Worm (Caenorhabditis elegans) whole organism, L4 larva: ENCODE data around the gene lnkn-1.
A peak's percentile ranks its signal among the peaks of the same experiment; 100 is the strongest.

Experiments used
- F10B5.3 ChIP-seq: sonication (generic microtip); optimal IDR thresholded peaks from 2 replicates; lab custom pipeline; 2016; ENCODE audit warnings: mild to moderate bottlenecking, missing genetic modification characterization, missing compliant biosample characterization
- F26F4.8 ChIP-seq: fragments of 200-800 bp; sonication (Bioruptor generic); conservative IDR thresholded peaks from 2 replicates; pipeline ENCODE4 v1.3.6; 2022; ENCODE audit warnings: missing genetic modification characterization, missing compliant biosample characterization
- F44E2.7 ChIP-seq: fragments of 200-800 bp; sonication (Bioruptor generic); IDR thresholded peaks from 2 replicates; pipeline ENCODE4 v2.1.2; 2022; ENCODE audit warnings: missing genetic modification characterization, missing compliant biosample characterization
- F49E8.2 ChIP-seq: sonication (generic microtip); optimal IDR thresholded peaks from 2 replicates; lab custom pipeline; 2016; ENCODE audit warnings: missing compliant biosample characterization, mild to moderate bottlenecking, missing genetic modification characterization, borderline replicate concordance
- T20F7.1 ChIP-seq: fragments of 200-800 bp; sonication (Bioruptor generic); optimal IDR thresholded peaks from 2 replicates; lab custom pipeline; 2018; ENCODE audit warnings: mild to moderate bottlenecking, missing genetic modification characterization, missing compliant biosample characterization
- T26A8.4 ChIP-seq: fragments of 200-800 bp; sonication (Bioruptor generic); IDR thresholded peaks from 2 replicates; pipeline ENCODE4 v1.3.6; 2022; ENCODE audit warnings: missing genetic modification characterization, missing compliant biosample characterization
- aly-2 ChIP-seq: sonication (generic microtip); optimal IDR thresholded peaks from 2 replicates; lab custom pipeline; 2018; ENCODE audit warnings: missing biosample characterization, missing genetic modification characterization
- arid-1 ChIP-seq: fragments of 200-800 bp; sonication (Bioruptor generic); conservative IDR thresholded peaks from 2 replicates; pipeline ENCODE4 v1.3.6; 2022; ENCODE audit warnings: missing genetic modification reagents, missing genetic modification characterization, missing compliant biosample characterization
- ceh-20 ChIP-seq: fragments of 200-800 bp; sonication (Bioruptor generic); IDR thresholded peaks from 2 replicates; pipeline ENCODE4 v1.3.6; 2022; ENCODE audit warnings: missing genetic modification reagents, missing genetic modification characterization, missing compliant biosample characterization
- ceh-44 ChIP-seq: fragments of 200-800 bp; sonication (Bioruptor generic); IDR thresholded peaks from 2 replicates; pipeline ENCODE4 v1.3.6; 2022; ENCODE audit warnings: missing genetic modification reagents, missing genetic modification characterization, missing compliant biosample characterization
- ceh-62 ChIP-seq: sonication (generic microtip); optimal IDR thresholded peaks from 2 replicates; lab custom pipeline; 2017; ENCODE audit warnings: missing biosample characterization, missing genetic modification characterization
- ceh-82 ChIP-seq: sonication (generic microtip); optimal IDR thresholded peaks from 2 replicates; lab custom pipeline; 2017; ENCODE audit warnings: missing biosample characterization, missing genetic modification characterization
- daf-16 ChIP-seq, 3 experiments: sonication (generic microtip); optimal IDR thresholded peaks; 2 replicates each; lab custom pipeline; 2016 to 2017; ENCODE audit warnings: missing genetic modification characterization in 3 of 3, missing genetic modification reagents in 3 of 3, mild to moderate bottlenecking in 2 of 3, missing compliant biosample characterization in 2 of 3, missing biosample characterization in 1 of 3, moderate library complexity in 1 of 3
- daf-19 ChIP-seq: fragments of 200-800 bp; sonication (Bioruptor generic); conservative IDR thresholded peaks from 2 replicates; pipeline ENCODE4 v1.3.6; 2022; ENCODE audit warnings: missing genetic modification characterization, missing compliant biosample characterization
- dmd-9 ChIP-seq: fragments of 200-800 bp; sonication (Bioruptor generic); IDR thresholded peaks from 2 replicates; pipeline ENCODE4 v1.3.6; 2022; ENCODE audit warnings: missing genetic modification reagents, missing genetic modification characterization, missing compliant biosample characterization
- egl-43 ChIP-seq: fragments of 200-800 bp; sonication (Bioruptor generic); IDR thresholded peaks from 2 replicates; pipeline ENCODE4 v1.3.6; 2022; ENCODE audit warnings: missing genetic modification reagents, missing genetic modification characterization, missing compliant biosample characterization
- hif-1 ChIP-seq, 2 experiments: sonication (generic microtip); optimal IDR thresholded peaks; 2 replicates each; lab custom pipeline; 2016 to 2017; ENCODE audit warnings: missing compliant biosample characterization in 2 of 2, missing genetic modification characterization in 2 of 2, missing genetic modification reagents in 2 of 2, missing genotype in 2 of 2, mild to moderate bottlenecking in 1 of 2
- hlh-30 ChIP-seq: sonication (generic microtip); optimal IDR thresholded peaks from 2 replicates; lab custom pipeline; 2017; ENCODE audit warnings: antibody characterized with exemption, mild to moderate bottlenecking, missing genetic modification characterization, missing compliant biosample characterization; ENCODE audit not compliant: insufficient read depth
- hmg-1.1 ChIP-seq: fragments of 200-800 bp; sonication (Bioruptor generic); IDR thresholded peaks from 2 replicates; pipeline ENCODE4 v1.3.6; 2022; ENCODE audit warnings: missing genetic modification reagents, missing genetic modification characterization, missing compliant biosample characterization
- lim-7 ChIP-seq: fragments of 200-800 bp; sonication (Bioruptor generic); IDR thresholded peaks from 2 replicates; pipeline ENCODE4 v1.3.6; 2022; ENCODE audit warnings: missing genetic modification characterization, missing compliant biosample characterization
- lin-1 ChIP-seq: fragments of 200-800 bp; sonication (Bioruptor generic); IDR thresholded peaks from 2 replicates; pipeline ENCODE4 v1.3.6; 2022; ENCODE audit warnings: missing genetic modification reagents, missing genetic modification characterization, missing compliant biosample characterization
- lin-13 ChIP-seq: fragments of 150-350 bp; optimal IDR thresholded peaks from 2 replicates; lab custom pipeline; 2014; ENCODE audit warnings: missing biosample characterization, missing genetic modification reagents, missing genetic modification characterization
- lin-15B ChIP-seq: fragments of 150-350 bp; sonication (generic microtip); optimal IDR thresholded peaks from 3 replicates; lab custom pipeline; 2014; ENCODE audit warnings: missing biosample characterization, missing genetic modification characterization
- lin-38 ChIP-seq: fragments of 200-800 bp; sonication (Bioruptor generic); IDR thresholded peaks from 2 replicates; pipeline ENCODE4 v1.3.6; 2022; ENCODE audit warnings: missing genetic modification reagents, missing genetic modification characterization, missing compliant biosample characterization
- lin-39 ChIP-seq: fragments of 150-350 bp; optimal IDR thresholded peaks from 2 replicates; lab custom pipeline; 2014; ENCODE audit warnings: missing biosample characterization, missing genetic modification reagents, missing genetic modification characterization
- lsy-2 ChIP-seq, 2 experiments: fragments of 150-350 bp in 1 of 2; sonication (generic microtip) in 1 of 2; optimal IDR thresholded peaks; 2 replicates each; lab custom pipeline; 2014 to 2017; ENCODE audit warnings: missing biosample characterization in 2 of 2, missing genetic modification characterization in 2 of 2
- madf-5 ChIP-seq, 2 experiments: fragments of 200-800 bp; sonication (Bioruptor generic); IDR thresholded peaks; 2 replicates each; pipeline ENCODE4 v1.3.6; 2022; ENCODE audit warnings: missing compliant biosample characterization in 2 of 2, missing genetic modification characterization in 2 of 2
- mep-1 ChIP-seq: fragments of 150-350 bp; sonication (generic microtip); optimal IDR thresholded peaks from 3 replicates; lab custom pipeline; 2014; ENCODE audit warnings: missing biosample characterization, missing genetic modification characterization
- mes-2 ChIP-seq: sonication (generic microtip); optimal IDR thresholded peaks from 2 replicates; lab custom pipeline; 2016; ENCODE audit warnings: missing genotype, mild to moderate bottlenecking, missing genetic modification characterization, missing compliant biosample characterization; ENCODE audit not compliant: poor library complexity, severe bottlenecking
- nhr-10 ChIP-seq: fragments of 150-350 bp; optimal IDR thresholded peaks from 2 replicates; lab custom pipeline; 2014; ENCODE audit warnings: missing biosample characterization, missing genetic modification characterization
- nhr-11 ChIP-seq: fragments of 150-350 bp; optimal IDR thresholded peaks from 2 replicates; lab custom pipeline; 2014; ENCODE audit warnings: missing biosample characterization, missing genetic modification characterization
- nhr-111 ChIP-seq: fragments of 200-800 bp; sonication (Bioruptor generic); optimal IDR thresholded peaks from 2 replicates; lab custom pipeline; 2018; ENCODE audit warnings: mild to moderate bottlenecking, missing genetic modification characterization, missing compliant biosample characterization
- nhr-237 ChIP-seq: sonication (generic microtip); optimal IDR thresholded peaks from 2 replicates; lab custom pipeline; 2017; ENCODE audit warnings: missing biosample characterization, missing genetic modification characterization
- nhr-28 ChIP-seq: fragments of 150-350 bp; optimal IDR thresholded peaks from 2 replicates; lab custom pipeline; 2014; ENCODE audit warnings: missing biosample characterization, missing genetic modification characterization
- nhr-42 ChIP-seq: fragments of 200-800 bp; sonication (Bioruptor generic); IDR thresholded peaks from 2 replicates; pipeline ENCODE4 v1.3.6; 2022; ENCODE audit warnings: missing genetic modification characterization, missing compliant biosample characterization
- nhr-76 ChIP-seq: fragments of 150-350 bp; optimal IDR thresholded peaks from 2 replicates; lab custom pipeline; 2014; ENCODE audit warnings: missing biosample characterization, missing genetic modification characterization
- pha-4 ChIP-seq, 2 experiments: fragments of 150-350 bp in 1 of 2; fragments of 200-800 bp in 1 of 2; sonication (Bioruptor generic) in 1 of 2; IDR thresholded peaks in 1 of 2; optimal IDR thresholded peaks in 1 of 2; 2 replicates each; pipeline versions ENCODE4 v1.3.6 to Lab custom; 2014 to 2022; ENCODE audit warnings: missing genetic modification characterization in 2 of 2, missing genetic modification reagents in 2 of 2, missing biosample characterization in 1 of 2, missing compliant biosample characterization in 1 of 2
- php-3 ChIP-seq: fragments of 200-800 bp; sonication (Bioruptor generic); IDR thresholded peaks from 2 replicates; pipeline ENCODE4 v1.3.6; 2022; ENCODE audit warnings: missing genetic modification reagents, missing genetic modification characterization, missing compliant biosample characterization
- saeg-2 ChIP-seq: fragments of 200-800 bp; sonication (Bioruptor generic); IDR thresholded peaks from 2 replicates; pipeline ENCODE4 v1.3.6; 2022; ENCODE audit warnings: missing genetic modification reagents, missing genetic modification characterization, missing compliant biosample characterization
- sdz-12 ChIP-seq: fragments of 200-800 bp; sonication (Bioruptor generic); optimal IDR thresholded peaks from 2 replicates; lab custom pipeline; 2018; ENCODE audit warnings: mild to moderate bottlenecking, missing genetic modification characterization, missing compliant biosample characterization
- set-16 ChIP-seq: fragments of 200-800 bp; sonication (Bioruptor generic); IDR thresholded peaks from 2 replicates; pipeline ENCODE4 v1.3.6; 2022; ENCODE audit warnings: missing genetic modification reagents, missing genetic modification characterization, missing compliant biosample characterization
- skn-1 ChIP-seq: fragments of 150-350 bp; optimal IDR thresholded peaks from 2 replicates; lab custom pipeline; 2014; ENCODE audit warnings: missing biosample characterization, missing genetic modification characterization
- spr-1 ChIP-seq: sonication (generic microtip); optimal IDR thresholded peaks from 2 replicates; lab custom pipeline; 2016; ENCODE audit warnings: mild to moderate bottlenecking, missing genetic modification characterization, missing compliant biosample characterization
- tra-1 ChIP-seq: fragments of 200-800 bp; sonication (Bioruptor generic); IDR thresholded peaks from 2 replicates; pipeline ENCODE4 v1.3.6; 2022; ENCODE audit warnings: missing genetic modification reagents, missing genetic modification characterization, missing compliant biosample characterization
- unc-39 ChIP-seq: sonication (generic microtip); optimal IDR thresholded peaks from 2 replicates; lab custom pipeline; 2017; ENCODE audit warnings: missing biosample characterization, missing genetic modification characterization
- zfp-2 ChIP-seq: sonication (generic microtip); optimal IDR thresholded peaks from 2 replicates; lab custom pipeline; 2016; ENCODE audit warnings: mild to moderate bottlenecking, missing genetic modification characterization, missing compliant biosample characterization
- zip-2 ChIP-seq: fragments of 150-350 bp; optimal IDR thresholded peaks from 2 replicates; lab custom pipeline; 2014; ENCODE audit warnings: missing biosample characterization, missing genetic modification characterization
- ztf-11 ChIP-seq: fragments of 150-350 bp; optimal IDR thresholded peaks from 2 replicates; lab custom pipeline; 2014; ENCODE audit warnings: missing biosample characterization, missing genetic modification characterization

The lnkn-1 gene

DNA sequence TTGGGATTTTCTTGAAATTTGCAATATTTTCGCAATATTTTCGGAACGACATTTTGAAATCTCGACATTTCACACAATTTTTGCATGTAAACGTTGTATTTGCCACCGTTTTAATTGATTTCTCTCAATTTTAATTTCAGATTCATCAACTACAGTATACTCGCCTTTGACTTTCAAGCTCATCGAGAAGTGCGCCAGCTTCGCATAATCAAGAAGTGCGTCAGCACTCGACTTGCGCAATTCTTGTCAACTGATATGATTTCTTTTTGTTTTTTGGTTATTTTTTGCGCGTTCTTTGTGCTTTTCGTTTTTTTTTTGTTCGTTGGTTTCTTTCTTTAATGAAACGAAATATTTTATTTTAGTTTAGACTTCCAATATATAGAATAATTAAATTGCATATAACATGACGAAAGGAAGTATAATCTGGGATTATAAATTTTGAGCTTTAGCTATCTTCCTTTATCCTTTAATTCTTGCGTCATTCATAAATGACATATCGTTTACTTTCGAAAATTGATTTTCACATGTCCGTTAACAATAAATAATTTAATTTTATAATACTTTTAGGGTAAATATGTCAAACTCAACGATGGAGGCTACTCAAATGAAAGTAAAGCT lies 2.7 kb upstream of the lnkn-1 start, which contains the start of gene famh-136 (continued):
- TF ChIP-seq unc-39 (tag; lab: Kevin White, UChicago) (no peak), saeg-2 (GFP tag; lab: Robert Waterston, UW) (0 out of 2 replicates have a peak, but pooled peaks have one; percentile 56), tra-1 (GFP tag; lab: Robert Waterston, UW) (peak; percentile 51; the same call in 1 of the 2 replicates), lim-7 (GFP tag; lab: Robert Waterston, UW) (no peak), pha-4 (GFP tag; IDR thresholded peaks at IDR 0.05; lab: Robert Waterston, UW) (peak; percentile 76), pha-4 (tag; optimal IDR thresholded peaks at IDR 0.05; lab: Kevin White, UChicago) (peak; percentile 89), set-16 (GFP tag; lab: Robert Waterston, UW) (no peak), egl-43 (GFP tag; lab: Robert Waterston, UW) (no peak), T26A8.4 (GFP tag; lab: Robert Waterston, UW) (peak; percentile 80), zfp-2 (no peak), php-3 (GFP tag; lab: Robert Waterston, UW) (peak; percentile 56), nhr-10 (tag; lab: Kevin White, UChicago) (no peak), ceh-20 (0 out of 2 replicates have a peak, but pooled peaks have one; percentile 52), mes-2 (peak; percentile 85), F44E2.7 (no peak), F49E8.2 (tag; lab: Kevin White, UChicago) (peak; percentile 11), lsy-2 (tag; optimal IDR thresholded peaks at IDR 0.05; lab: Kevin White, UChicago) (peak; percentile 27 to 95), T20F7.1 (peak; percentile 82), aly-2 (tag; lab: Kevin White, UChicago) (no peak), ztf-11 (no peak), sdz-12 (GFP tag; lab: Kevin White, UChicago) (no peak), ceh-82 (tag; lab: Kevin White, UChicago) (no peak)

ce11 chrIII:8888956-8889355 lies 1.1 kb upstream of the lnkn-1 start, which contains the start of gene ZK637.14:
TSS of gene ZK637.14 (minus strand) at chrIII:8889156.
- TF ChIP-seq hif-1 (tag; optimal IDR thresholded peaks at IDR 0.05; lab: Kevin White, UChicago) (peak in 1 of 2 experiments; percentile 27), lin-38 (GFP tag; lab: Robert Waterston, UW) (no peak; the same call in 1 of the 2 replicates), madf-5 (GFP tag; IDR thresholded peaks at IDR 0.05; lab: Robert Waterston, UW) (no peak), nhr-111 (GFP tag; lab: Kevin White, UChicago) (no peak), nhr-11 (tag; lab: Kevin White, UChicago) (peak; percentile 32), nhr-28 (tag; lab: Kevin White, UChicago) (no peak), dmd-9 (GFP tag; lab: Robert Waterston, UW) (no peak), ceh-20 (no peak), mep-1 (tag; lab: Kevin White, UChicago) (peak; percentile 59), pha-4 (GFP tag; IDR thresholded peaks at IDR 0.05; lab: Robert Waterston, UW) (no peak), pha-4 (tag; optimal IDR thresholded peaks at IDR 0.05; lab: Kevin White, UChicago) (peak; percentile 69), nhr-76 (no peak), lin-39 (tag; lab: Kevin White, UChicago) (no peak), F10B5.3 (no peak), daf-16 (GFP tag; optimal IDR thresholded peaks at IDR 0.05; lab: Kevin White, UChicago) (no peak), daf-16 (tag; optimal IDR thresholded peaks at IDR 0.05; lab: Kevin White, UChicago) (peak; percentile 28), skn-1 (tag; lab: Kevin White, UChicago) (no peak), lin-13 (GFP tag; lab: Kevin White, UChicago) (peak; percentile 25), hlh-30 (peak; percentile 92), zip-2 (no peak), F26F4.8 (GFP tag; lab: Robert Waterston, UW) (no peak), hmg-1.1 (GFP tag; lab: Robert Waterston, UW) (no peak), ceh-44 (GFP tag; lab: Robert Waterston, UW) (no peak), nhr-42 (GFP tag; lab: Robert Waterston, UW) (no peak), arid-1 (GFP tag; lab: Robert Waterston, UW) (no peak), spr-1 (tag; lab: Kevin White, UChicago) (no peak), ceh-62 (tag; lab: Kevin White, UChicago) (no peak), mes-2 (peak; percentile 59), lin-1 (GFP tag; lab: Robert Waterston, UW) (no peak), lsy-2 (tag; optimal IDR thresholded peaks at IDR 0.05; lab: Kevin White, UChicago) (peak; percentile 16 to 81), lin-15B (tag; lab: Kevin White, UChicago) (no peak), nhr-237 (tag; lab: Kevin White, UChicago) (no peak), daf-19 (GFP tag; lab: Robert Waterston, UW) (no peak)
